Worm (Caenorhabditis elegans): ENCODE data around the gene dnj-2.
"Not testable (repeated sequence)": the region's sequence is repeated elsewhere in the genome, so short reads cannot be mapped to it uniquely, and the experiment has no call there.

dnj-2 gene

DNA sequence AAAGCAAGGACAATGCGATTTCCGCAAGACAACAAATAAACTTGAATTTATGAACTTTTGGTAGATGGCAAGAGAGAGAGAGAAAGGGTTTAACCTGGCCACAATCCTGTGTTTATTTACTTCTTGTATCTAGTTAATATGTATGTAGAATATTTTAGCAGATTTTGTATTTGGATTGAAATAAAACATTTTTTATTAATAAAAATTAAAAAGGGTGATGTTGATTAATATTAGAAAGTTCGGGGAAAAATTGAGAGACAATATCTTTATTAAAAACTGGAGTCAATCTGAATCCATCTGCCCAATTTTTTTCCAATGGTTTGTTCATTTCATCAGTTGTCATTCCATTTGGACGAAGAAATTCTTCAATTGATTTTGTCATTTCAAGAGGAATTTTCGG lies 47.7 kb downstream of the dnj-2 start, which contains the start of gene col-127:
col-127 (minus strand) TSS at position 101 of the 400 bp plus-strand sequence.
- TF ChIP-seq elt-1 (tag; optimal IDR thresholded peaks at IDR 0.05; ENCODE audit: borderline replicate concordance, insufficient read depth) (no peak), ceh-83 (GFP tag; optimal IDR thresholded peaks at IDR 0.05) (no peak), mep-1 (tag; optimal IDR thresholded peaks at IDR 0.05) (no peak), cnd-1 (tag; optimal IDR thresholded peaks at IDR 0.05) (no peak), unc-62 (GFP tag; optimal IDR thresholded peaks at IDR 0.05) (no peak), ceh-43 (GFP tag; optimal IDR thresholded peaks at IDR 0.05) (no peak), snpc-4 (tag; optimal IDR thresholded peaks at IDR 0.05) (no peak), lin-13 (tag; optimal IDR thresholded peaks at IDR 0.05) (no peak), nhr-28 (tag; optimal IDR thresholded peaks at IDR 0.05) (no peak), unc-120 (tag; optimal IDR thresholded peaks at IDR 0.05; ENCODE audit: poor library complexity, severe bottlenecking) (no peak), nhr-2 (tag; optimal IDR thresholded peaks at IDR 0.05) (no peak), M03D4.4 (tag; optimal IDR thresholded peaks at IDR 0.05) (no peak), bed-3 (GFP tag; optimal IDR thresholded peaks at IDR 0.05) (no peak)

DNA sequence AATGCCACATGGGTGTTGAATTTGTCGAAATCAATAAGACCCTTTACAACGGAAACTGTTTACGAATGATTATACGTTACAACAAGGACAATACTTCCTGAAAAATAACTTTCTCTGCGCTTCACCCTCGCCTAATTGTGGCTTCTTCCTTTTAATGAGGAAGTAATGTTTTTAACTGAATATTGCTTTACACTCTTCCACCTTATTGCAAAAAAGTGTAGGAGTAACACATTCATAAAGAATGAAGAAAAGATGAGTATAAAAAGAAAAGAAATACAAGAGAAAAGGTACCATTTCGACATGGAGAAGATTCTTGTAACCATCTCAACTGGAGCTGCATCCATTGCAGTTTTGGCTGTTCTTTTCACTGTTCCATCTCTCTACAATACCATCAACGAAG lies 50.7 kb downstream of the dnj-2 start, which contains the start of gene col-126:
col-126 (plus strand) TSS at position 301 of the 400 bp plus-strand sequence.
- not testable (repeated sequence) for TF ChIP-seq snpc-4 (tag; optimal IDR thresholded peaks at IDR 0.05); nhr-76 (tag; optimal IDR thresholded peaks at IDR 0.05); lin-32 (GFP tag; optimal IDR thresholded peaks at IDR 0.05)
